Worm (Caenorhabditis elegans) whole organism, mixed stage, embryonic: ENCODE data around the gene nsy-1.

ENCODE experiments used
- blmp-1 ChIP-seq: fragments of 150-350 bp; optimal IDR thresholded peaks from 2 replicates; lab custom pipeline; 2014; ENCODE audit warnings: missing biosample characterization, missing genetic modification characterization
- ces-1 ChIP-seq: fragments of 150-350 bp; optimal IDR thresholded peaks from 2 replicates; lab custom pipeline; 2014; ENCODE audit warnings: missing biosample characterization, missing genetic modification reagents, missing genetic modification characterization
- ham-2 ChIP-seq: fragments of 200-800 bp; sonication (Bioruptor generic); optimal IDR thresholded peaks from 2 replicates; lab custom pipeline; 2018; ENCODE audit warnings: mild to moderate bottlenecking, missing genetic modification characterization, missing compliant biosample characterization
- hlh-1 ChIP-seq: fragments of 150-350 bp; optimal IDR thresholded peaks from 2 replicates; lab custom pipeline; 2014; ENCODE audit warnings: missing biosample characterization, missing genetic modification reagents, missing genetic modification characterization
- lin-32 ChIP-seq: fragments of 200-800 bp; sonication (Bioruptor generic); optimal IDR thresholded peaks from 2 replicates; lab custom pipeline; 2018; ENCODE audit warnings: mild to moderate bottlenecking, missing genetic modification characterization, missing compliant biosample characterization
- nhr-12 ChIP-seq: fragments of 150-350 bp; optimal IDR thresholded peaks from 2 replicates; lab custom pipeline; 2014; ENCODE audit warnings: missing biosample characterization, missing genetic modification characterization
- pha-4 ChIP-seq: fragments of 150-350 bp; optimal IDR thresholded peaks from 2 replicates; lab custom pipeline; 2018; ENCODE audit warnings: missing biosample characterization, missing genetic modification reagents, missing genetic modification characterization
- sem-2 ChIP-seq: fragments of 200-800 bp; sonication (Bioruptor generic); optimal IDR thresholded peaks from 2 replicates; lab custom pipeline; 2018; ENCODE audit warnings: mild to moderate bottlenecking, missing genetic modification characterization, missing compliant biosample characterization
- snpc-4 ChIP-seq: fragments of 150-350 bp; optimal IDR thresholded peaks from 2 replicates; lab custom pipeline; 2014; ENCODE audit warnings: missing biosample characterization, missing genetic modification characterization
- unc-120 ChIP-seq: sonication (generic microtip); optimal IDR thresholded peaks from 2 replicates; lab custom pipeline; 2017; ENCODE audit warnings: missing genetic modification characterization, missing compliant biosample characterization; ENCODE audit not compliant: poor library complexity, severe bottlenecking
- unc-39 ChIP-seq: fragments of 150-350 bp; optimal IDR thresholded peaks from 2 replicates; lab custom pipeline; 2014; ENCODE audit warnings: missing biosample characterization, missing genetic modification characterization
- unc-62 ChIP-seq: fragments of 150-350 bp; optimal IDR thresholded peaks from 2 replicates; lab custom pipeline; 2014; ENCODE audit warnings: missing biosample characterization, missing genetic modification reagents, missing genetic modification characterization
- zip-8 ChIP-seq: fragments of 150-350 bp; optimal IDR thresholded peaks from 2 replicates; lab custom pipeline; 2014; ENCODE audit warnings: missing biosample characterization, missing genetic modification characterization
- ztf-11 ChIP-seq: fragments of 150-350 bp; optimal IDR thresholded peaks from 2 replicates; lab custom pipeline; 2014; ENCODE audit warnings: missing biosample characterization, missing genetic modification characterization

- no peak for TF ChIP-seq unc-39 (tag; lab: Kevin White, UChicago)
- no peak for TF ChIP-seq nhr-12
- TF ChIP-seq ces-1 (GFP tag; lab: Kevin White, UChicago): no peak
- TF ChIP-seq blmp-1 (tag; lab: Kevin White, UChicago): no peak
- no peak for TF ChIP-seq sem-2
- no peak for TF ChIP-seq snpc-4 (tag; lab: Kevin White, UChicago)
- no peak for TF ChIP-seq zip-8
- no peak for TF ChIP-seq ztf-11 (tag; lab: Kevin White, UChicago)
- TF ChIP-seq unc-62: no peak
- TF ChIP-seq hlh-1: no peak
- no peak for TF ChIP-seq pha-4
- no peak for TF ChIP-seq ham-2 (GFP tag; lab: Kevin White, UChicago)
- TF ChIP-seq unc-120 (tag; lab: Kevin White, UChicago): no peak
- no peak for TF ChIP-seq lin-32 (GFP tag; lab: Kevin White, UChicago)
Measured at ce11 chrII:5019389-5020108, 3.0 kb upstream of the nsy-1 start.
